Fruit fly (Drosophila melanogaster) whole organism, wandering third instar larva: ENCODE measurements around the gene CG34409.

Source experiments
- Abd-B ChIP-seq: fragments of >200 bp; optimal IDR thresholded peaks from 2 replicates; lab custom pipeline; 2017; ENCODE audit warnings: missing biosample characterization, missing genetic modification characterization
- CG32264 ChIP-seq: fragments of 200-800 bp; sonication (Bioruptor generic); optimal IDR thresholded peaks from 2 replicates; lab custom pipeline; 2016; ENCODE audit warnings: missing biosample characterization, missing genetic modification characterization
- CG9705 ChIP-seq: fragments of 200-800 bp; sonication (Bioruptor generic); optimal IDR thresholded peaks from 2 replicates; lab custom pipeline; 2018; ENCODE audit warnings: missing biosample characterization, mild to moderate bottlenecking, missing genetic modification characterization
- CrebA ChIP-seq: fragments of 200-800 bp; sonication (Bioruptor generic); optimal IDR thresholded peaks from 2 replicates; lab custom pipeline; 2016; ENCODE audit warnings: missing biosample characterization, mild to moderate bottlenecking, missing genetic modification characterization, borderline replicate concordance
- Dfd ChIP-seq: fragments of >200 bp; optimal IDR thresholded peaks from 2 replicates; lab custom pipeline; 2017; ENCODE audit warnings: missing biosample characterization, missing genetic modification characterization
- Dif ChIP-seq: fragments of 200-275, 200-300 bp; sonication (Bioruptor generic); optimal IDR thresholded peaks from 2 replicates; lab custom pipeline; 2018; ENCODE audit warnings: missing biosample characterization, missing genetic modification characterization; ENCODE audit not compliant: partially characterized antibody
- GATAd ChIP-seq: sonication (Bioruptor generic); optimal IDR thresholded peaks from 2 replicates; lab custom pipeline; 2016; ENCODE audit warnings: missing biosample characterization, missing genetic modification characterization
- HLH106 ChIP-seq: fragments of 200-800 bp; optimal IDR thresholded peaks from 3 replicates; lab custom pipeline; 2019; ENCODE audit warnings: missing biosample characterization, mild to moderate bottlenecking, missing genetic modification characterization, moderate library complexity
- Hnf4 ChIP-seq: fragments of 200-800 bp; sonication (Bioruptor generic); optimal IDR thresholded peaks from 2 replicates; lab custom pipeline; 2016; ENCODE audit warnings: missing biosample characterization, mild to moderate bottlenecking, missing genetic modification characterization
- Hr83 ChIP-seq: fragments of 200-300 bp; sonication (Bioruptor generic); optimal IDR thresholded peaks from 2 replicates; lab custom pipeline; 2016; ENCODE audit warnings: missing biosample characterization, mild to moderate bottlenecking, missing genetic modification characterization, moderate library complexity; ENCODE audit not compliant: poor library complexity, severe bottlenecking
- Jra ChIP-seq: sonication (Bioruptor generic); optimal IDR thresholded peaks from 2 replicates; lab custom pipeline; 2016; ENCODE audit warnings: missing biosample characterization, missing genetic modification characterization
- Mio ChIP-seq: sonication (Bioruptor generic); optimal IDR thresholded peaks from 2 replicates; lab custom pipeline; 2016; ENCODE audit warnings: missing biosample characterization, missing genetic modification characterization
- Myc ChIP-seq: fragments of >200 bp; optimal IDR thresholded peaks from 2 replicates; lab custom pipeline; 2017
- N ChIP-seq: fragments of >200 bp; optimal IDR thresholded peaks from 2 replicates; lab custom pipeline; 2018; ENCODE audit warnings: missing biosample characterization, missing external identifiers, missing genetic modification characterization
- OdsH ChIP-seq: fragments of 200-800 bp; sonication (Bioruptor generic); optimal IDR thresholded peaks from 2 replicates; lab custom pipeline; 2016; ENCODE audit warnings: missing biosample characterization, mild to moderate bottlenecking, missing genetic modification characterization
- Rel ChIP-seq, 2 experiments: fragments of 200-800 bp; sonication (Bioruptor generic) in 1 of 2; optimal IDR thresholded peaks; 2 replicates in 1 of 2; 3 replicates in 1 of 2; lab custom pipeline; 2016 to 2019; ENCODE audit warnings: mild to moderate bottlenecking in 2 of 2, missing biosample characterization in 2 of 2, missing genetic modification characterization in 2 of 2, moderate library complexity in 1 of 2
- Sp1 ChIP-seq: fragments of 200-800 bp; sonication (Bioruptor generic); optimal IDR thresholded peaks from 3 replicates; lab custom pipeline; 2019; ENCODE audit warnings: missing biosample characterization, mild to moderate bottlenecking, missing genetic modification characterization, moderate library complexity
- Vsx2 ChIP-seq: fragments of 200-300, 225-300 bp; sonication (Bioruptor generic); optimal IDR thresholded peaks from 2 replicates; lab custom pipeline; 2018; ENCODE audit warnings: missing biosample characterization, missing genetic modification characterization; ENCODE audit not compliant: partially characterized antibody
- br ChIP-seq: fragments of 200-800 bp; sonication (Bioruptor generic); optimal IDR thresholded peaks from 2 replicates; lab custom pipeline; 2016; ENCODE audit warnings: missing biosample characterization, missing genetic modification characterization
- brk ChIP-seq: fragments of 200-800 bp; sonication (Bioruptor generic); optimal IDR thresholded peaks from 2 replicates; lab custom pipeline; 2016; ENCODE audit warnings: missing biosample characterization, mild to moderate bottlenecking, missing genetic modification characterization
- dmrt93B ChIP-seq: fragments of 200-800 bp; sonication (Bioruptor generic); optimal IDR thresholded peaks from 2 replicates; lab custom pipeline; 2018; ENCODE audit warnings: missing biosample characterization, mild to moderate bottlenecking, missing genetic modification characterization
- dsf ChIP-seq: sonication (Bioruptor generic); optimal IDR thresholded peaks from 2 replicates; lab custom pipeline; 2016; ENCODE audit warnings: missing biosample characterization, missing genetic modification characterization, borderline replicate concordance
- ey ChIP-seq: fragments of 200-800 bp; sonication (Bioruptor generic); optimal IDR thresholded peaks from 2 replicates; lab custom pipeline; 2016; ENCODE audit warnings: missing biosample characterization, missing genetic modification characterization
- foxo ChIP-seq, 2 experiments: fragments of 200-800 bp; sonication (Bioruptor generic); optimal IDR thresholded peaks; 2 replicates in 1 of 2; 3 replicates in 1 of 2; lab custom pipeline; 2016 to 2017; ENCODE audit warnings: missing biosample characterization in 2 of 2, missing genetic modification characterization in 2 of 2
- fru ChIP-seq: fragments of 200-800 bp; sonication (Bioruptor generic); optimal IDR thresholded peaks from 3 replicates; lab custom pipeline; 2016; ENCODE audit warnings: missing biosample characterization, mild to moderate bottlenecking, missing genetic modification characterization
- h ChIP-seq: fragments of 200-800 bp; sonication (Bioruptor generic); optimal IDR thresholded peaks from 3 replicates; lab custom pipeline; 2016; ENCODE audit warnings: missing biosample characterization, mild to moderate bottlenecking, missing genetic modification characterization
- jim ChIP-seq: fragments of 175-275, 200-325 bp; sonication (Bioruptor generic); optimal IDR thresholded peaks from 2 replicates; lab custom pipeline; 2016; ENCODE audit warnings: missing biosample characterization, mild to moderate bottlenecking, missing genetic modification characterization
- pan ChIP-seq: fragments of >200 bp; optimal IDR thresholded peaks from 2 replicates; lab custom pipeline; 2017
- psq ChIP-seq: fragments of 200-800 bp; sonication (Bioruptor generic); optimal IDR thresholded peaks from 3 replicates; lab custom pipeline; 2017; ENCODE audit warnings: missing biosample characterization, mild to moderate bottlenecking, missing genetic modification characterization, moderate library complexity
- rgr ChIP-seq: fragments of 200-800 bp; sonication (Bioruptor generic); optimal IDR thresholded peaks from 3 replicates; lab custom pipeline; 2016; ENCODE audit warnings: missing biosample characterization, mild to moderate bottlenecking, missing genetic modification characterization
- sage ChIP-seq: fragments of 200-800 bp; sonication (Bioruptor generic); optimal IDR thresholded peaks from 2 replicates; lab custom pipeline; 2016; ENCODE audit warnings: missing biosample characterization, mild to moderate bottlenecking, missing genetic modification characterization
- sv ChIP-seq: fragments of 200-800 bp; sonication (Bioruptor generic); optimal IDR thresholded peaks from 3 replicates; lab custom pipeline; 2016; ENCODE audit warnings: missing biosample characterization, missing genetic modification characterization
- usp ChIP-seq: fragments of >200 bp; optimal IDR thresholded peaks from 2 replicates; lab custom pipeline; 2017; ENCODE audit warnings: missing biosample characterization, missing genetic modification characterization

CG34409 gene

dm6 chr3R:9779764-9780163 is 33.6 kb upstream of the CG34409 start, which contains the start of gene CG12947:
TSS of gene CG12947 (plus strand) at chr3R:9780064.
- no peak for TF ChIP-seq h
- TF ChIP-seq br (GFP tag; lab: Kevin White, UChicago) = no peak
- no peak for TF ChIP-seq usp
- no peak for TF ChIP-seq foxo (GFP tag; optimal IDR thresholded peaks at IDR 0.05; lab: Kevin White, UChicago)
- TF ChIP-seq dsf (GFP tag; lab: Kevin White, UChicago) = no peak
- no peak for TF ChIP-seq jim (GFP tag; lab: Kevin White, UChicago)
- TF ChIP-seq pan (lab: Kevin White, UChicago) = no peak
- no peak for TF ChIP-seq HLH106
- no peak for TF ChIP-seq CG9705 (GFP tag; lab: Kevin White, UChicago)
- TF ChIP-seq psq (GFP tag; lab: Kevin White, UChicago) = no peak
- no peak for TF ChIP-seq sage (GFP tag; lab: Kevin White, UChicago)
- TF ChIP-seq Mio = no peak
- TF ChIP-seq N (GFP tag; lab: Kevin White, UChicago) = no peak
- TF ChIP-seq Jra = no peak
- no peak for TF ChIP-seq Dfd (GFP tag; lab: Kevin White, UChicago)

dm6 chr3R:9777941-9778360 is 31.8 kb upstream of the CG34409 start, which contains the start of gene RpS29:
TSS of gene RpS29 (plus strand) at chr3R:9778042.
- peak; percentile 86 for TF ChIP-seq h
- TF ChIP-seq CrebA (GFP tag; lab: Kevin White, UChicago) = no peak
- TF ChIP-seq fru (GFP tag; lab: Kevin White, UChicago) = peak; percentile 72
- peak; percentile 87 for TF ChIP-seq rgr
- peak; percentile 68 for TF ChIP-seq psq (GFP tag; lab: Kevin White, UChicago)
- TF ChIP-seq sv = peak; percentile 83
- TF ChIP-seq Rel (GFP tag; optimal IDR thresholded peaks at IDR 0.05; lab: Kevin White, UChicago) = no peak
- TF ChIP-seq Rel (tag; optimal IDR thresholded peaks at IDR 0.05; lab: Kevin White, UChicago) = peak; percentile 69
- TF ChIP-seq br (GFP tag; lab: Kevin White, UChicago) = peak; percentile 83
- no peak for TF ChIP-seq Vsx2 (GFP tag; lab: Kevin White, UChicago)
- peak in 1 of 2 experiments; percentile 91 for TF ChIP-seq foxo (GFP tag; optimal IDR thresholded peaks at IDR 0.05; lab: Kevin White, UChicago)
- TF ChIP-seq Jra = peak; percentile 67
- no peak for TF ChIP-seq GATAd (GFP tag; lab: Kevin White, UChicago)
- TF ChIP-seq dsf (GFP tag; lab: Kevin White, UChicago) = peak; percentile 48
- peak; percentile 72 for TF ChIP-seq HLH106
- peak; percentile 28 for TF ChIP-seq Dif (GFP tag; lab: Kevin White, UChicago)
- TF ChIP-seq Mio = no peak
- peak; percentile 77 for TF ChIP-seq ey (GFP tag; lab: Kevin White, UChicago)
- TF ChIP-seq Abd-B (GFP tag; lab: Kevin White, UChicago) = no peak
- no peak for TF ChIP-seq CG32264 (GFP tag; lab: Kevin White, UChicago)
- peak; percentile 84 for TF ChIP-seq Hnf4 (GFP tag; lab: Kevin White, UChicago)
- peak; percentile 92 for TF ChIP-seq jim (GFP tag; lab: Kevin White, UChicago)
- TF ChIP-seq Myc (lab: Kevin White, UChicago) = peak; percentile 70
- peak; percentile 74 for TF ChIP-seq dmrt93B (GFP tag; lab: Kevin White, UChicago)
- peak; percentile 73 for TF ChIP-seq OdsH
- TF ChIP-seq Sp1 (GFP tag; lab: Kevin White, UChicago) = peak; percentile 72
- TF ChIP-seq Hr83 (GFP tag; lab: Kevin White, UChicago) = peak; percentile 98
- TF ChIP-seq sage (GFP tag; lab: Kevin White, UChicago) = no peak
- no peak for TF ChIP-seq pan (lab: Kevin White, UChicago)
- TF ChIP-seq CG9705 (GFP tag; lab: Kevin White, UChicago) = peak; percentile 85

dm6 chr3R:9774821-9775220 is 28.7 kb upstream of the CG34409 start, which contains the start of gene topi:
TSS of gene topi (plus strand) at chr3R:9775121.
- TF ChIP-seq HLH106 = no peak
- TF ChIP-seq GATAd (GFP tag; lab: Kevin White, UChicago) = no peak
- TF ChIP-seq Rel (GFP tag; optimal IDR thresholded peaks at IDR 0.05; lab: Kevin White, UChicago) = no peak
- TF ChIP-seq Rel (tag; optimal IDR thresholded peaks at IDR 0.05; lab: Kevin White, UChicago) = no peak
- no peak for TF ChIP-seq jim (GFP tag; lab: Kevin White, UChicago)
- TF ChIP-seq pan (lab: Kevin White, UChicago) = no peak
- no peak for TF ChIP-seq br (GFP tag; lab: Kevin White, UChicago)
- no peak for TF ChIP-seq CrebA (GFP tag; lab: Kevin White, UChicago)
- TF ChIP-seq Sp1 (GFP tag; lab: Kevin White, UChicago) = no peak
- TF ChIP-seq Myc (lab: Kevin White, UChicago) = no peak
- no peak for TF ChIP-seq OdsH
- TF ChIP-seq rgr = no peak
- TF ChIP-seq brk = no peak
- no peak for TF ChIP-seq h
- no peak for TF ChIP-seq dmrt93B (GFP tag; lab: Kevin White, UChicago)
- no peak for TF ChIP-seq Mio
- no peak for TF ChIP-seq fru (GFP tag; lab: Kevin White, UChicago)
- no peak for TF ChIP-seq CG9705 (GFP tag; lab: Kevin White, UChicago)
- no peak for TF ChIP-seq Jra
- no peak for TF ChIP-seq Dif (GFP tag; lab: Kevin White, UChicago)
